Fruit fly (Drosophila melanogaster) whole organism, prepupa: Measurements from ENCODE around the gene Cys.

Experiments used
- Blimp-1 ChIP-seq: fragments of 200-800 bp; sonication (Bioruptor generic); optimal IDR thresholded peaks from 3 replicates; lab custom pipeline; 2017; ENCODE audit warnings: missing biosample characterization, missing genetic modification characterization, mild to moderate bottlenecking, moderate library complexity, missing genetic modification reagents
- CG10631 ChIP-seq: fragments of 200-800 bp; sonication (Bioruptor generic); optimal IDR thresholded peaks from 2 replicates; lab custom pipeline; 2016; ENCODE audit warnings: missing biosample characterization, missing genetic modification characterization
- CG11294 ChIP-seq: fragments of 200-800 bp; sonication (Bioruptor generic); IDR thresholded peaks from 2 replicates; pipeline ENCODE4 v1.3.6; 2022; ENCODE audit warnings: missing biosample characterization, missing genetic modification characterization
- CG11762 ChIP-seq: fragments of 200-800 bp; sonication (Bioruptor generic); optimal IDR thresholded peaks from 3 replicates; lab custom pipeline; 2016; ENCODE audit warnings: missing biosample characterization, missing genetic modification characterization; ENCODE audit not compliant: insufficient read depth
- CG11902 ChIP-seq: fragments of 200-800 bp; sonication (Bioruptor generic); optimal IDR thresholded peaks from 3 replicates; lab custom pipeline; 2016; ENCODE audit warnings: missing biosample characterization, missing genetic modification characterization
- CG15336 ChIP-seq: fragments of 200-800 bp; sonication (Bioruptor generic); IDR thresholded peaks from 2 replicates; pipeline ENCODE4 v1.3.6; 2022; ENCODE audit warnings: missing biosample characterization, missing genetic modification characterization
- CG1621 ChIP-seq: fragments of 200-800 bp; sonication (Bioruptor generic); optimal IDR thresholded peaks from 3 replicates; lab custom pipeline; 2018; ENCODE audit warnings: missing biosample characterization, mild to moderate bottlenecking, missing genetic modification characterization
- CG3032 ChIP-seq: fragments of 200-800 bp; optimal IDR thresholded peaks from 2 replicates; lab custom pipeline; 2019; ENCODE audit warnings: missing biosample characterization, mild to moderate bottlenecking, missing genetic modification characterization, moderate library complexity
- CG32006 ChIP-seq: fragments of 200-800 bp; sonication (Bioruptor generic); optimal IDR thresholded peaks from 3 replicates; lab custom pipeline; 2017; ENCODE audit warnings: missing biosample characterization, mild to moderate bottlenecking, missing genetic modification characterization
- CG34406 ChIP-seq: fragments of 200-800 bp; sonication (Bioruptor generic); optimal IDR thresholded peaks from 3 replicates; lab custom pipeline; 2016; ENCODE audit warnings: missing biosample characterization, missing genetic modification characterization
- CG3919 ChIP-seq: fragments of 200-800 bp; sonication (Bioruptor generic); optimal IDR thresholded peaks from 3 replicates; lab custom pipeline; 2016; ENCODE audit warnings: missing biosample characterization, missing genetic modification characterization
- CG4318 ChIP-seq: fragments of 200-800 bp; sonication (Bioruptor generic); optimal IDR thresholded peaks from 3 replicates; lab custom pipeline; 2017; ENCODE audit warnings: missing biosample characterization, mild to moderate bottlenecking, missing genetic modification characterization
- CG6163 ChIP-seq: fragments of 200-800 bp; sonication (Bioruptor generic); IDR thresholded peaks from 3 replicates; pipeline ENCODE4 v1.3.6; 2022; ENCODE audit warnings: missing biosample characterization, missing genetic modification characterization
- CG6276 ChIP-seq: fragments of 200-800 bp; sonication (Bioruptor generic); optimal IDR thresholded peaks from 2 replicates; lab custom pipeline; 2017; ENCODE audit warnings: missing biosample characterization, mild to moderate bottlenecking, missing genetic modification characterization
- CG6854 ChIP-seq: fragments of 200-800 bp; sonication (Bioruptor generic); optimal IDR thresholded peaks from 2 replicates; lab custom pipeline; 2017; ENCODE audit warnings: missing biosample characterization, mild to moderate bottlenecking, missing genetic modification characterization
- CG8119 ChIP-seq: fragments of 200-800 bp; sonication (Bioruptor generic); IDR thresholded peaks from 3 replicates; pipeline ENCODE4 v1.3.6; 2022; ENCODE audit warnings: missing biosample characterization, missing genetic modification characterization
- CG8632 ChIP-seq: fragments of 200-800 bp; sonication (Bioruptor generic); optimal IDR thresholded peaks from 3 replicates; lab custom pipeline; 2016; ENCODE audit warnings: missing biosample characterization, missing genetic modification characterization
- Eip75B ChIP-seq: fragments of 200-800 bp; sonication (Bioruptor generic); optimal IDR thresholded peaks from 3 replicates; lab custom pipeline; 2016; ENCODE audit warnings: missing biosample characterization, missing genetic modification characterization
- Eip78C ChIP-seq: fragments of 200-800 bp; sonication (Bioruptor generic); peaks from one replicate; lab custom pipeline; 2016; ENCODE audit warnings: missing biosample characterization, missing genetic modification characterization
- Eip93F ChIP-seq: fragments of 200-800 bp; sonication (Bioruptor generic); optimal IDR thresholded peaks from 2 replicates; lab custom pipeline; 2016; ENCODE audit warnings: missing biosample characterization, mild to moderate bottlenecking, missing genetic modification characterization
- Gug ChIP-seq: fragments of 200-800 bp; sonication (Bioruptor generic); IDR thresholded peaks from 2 replicates; pipeline ENCODE4 v1.3.6; 2022; ENCODE audit warnings: missing biosample characterization, missing genetic modification characterization
- Hr39 ChIP-seq: fragments of 200-800 bp; sonication (Bioruptor generic); optimal IDR thresholded peaks from 2 replicates; lab custom pipeline; 2016; ENCODE audit warnings: missing biosample characterization, missing genetic modification characterization
- Hr4 ChIP-seq: fragments of 200-800 bp; sonication (Bioruptor generic); optimal IDR thresholded peaks from 3 replicates; lab custom pipeline; 2016; ENCODE audit warnings: missing biosample characterization, missing genetic modification characterization
- Smox ChIP-seq: fragments of 200-800 bp; sonication (Bioruptor generic); optimal IDR thresholded peaks from 3 replicates; lab custom pipeline; 2016; ENCODE audit warnings: missing biosample characterization, missing genetic modification characterization
- Sox102F ChIP-seq: fragments of 200-800 bp; sonication (Bioruptor generic); optimal IDR thresholded peaks from 2 replicates; lab custom pipeline; 2016; ENCODE audit warnings: missing biosample characterization, mild to moderate bottlenecking, missing genetic modification characterization
- Sox15 ChIP-seq: fragments of 200-800 bp; sonication (Bioruptor generic); optimal IDR thresholded peaks from 3 replicates; lab custom pipeline; 2016; ENCODE audit warnings: missing biosample characterization, missing genetic modification characterization
- achi ChIP-seq: fragments of 200-800 bp; sonication (Bioruptor generic); optimal IDR thresholded peaks from 3 replicates; lab custom pipeline; 2016; ENCODE audit warnings: missing biosample characterization, missing genetic modification characterization
- acj6 ChIP-seq: fragments of 200-800 bp; sonication (Bioruptor generic); optimal IDR thresholded peaks from 3 replicates; lab custom pipeline; 2016; ENCODE audit warnings: missing biosample characterization, missing genetic modification characterization
- cyc ChIP-seq: fragments of 200-800 bp; sonication (Bioruptor generic); optimal IDR thresholded peaks from 3 replicates; lab custom pipeline; 2016; ENCODE audit warnings: missing biosample characterization, missing genetic modification characterization
- dac ChIP-seq: fragments of 200-800 bp; sonication (Bioruptor generic); optimal IDR thresholded peaks from 2 replicates; lab custom pipeline; 2017; ENCODE audit warnings: missing biosample characterization, mild to moderate bottlenecking, missing genetic modification characterization
- fd85E ChIP-seq: fragments of 200-800 bp; sonication (Bioruptor generic); optimal IDR thresholded peaks from 3 replicates; lab custom pipeline; 2016; ENCODE audit warnings: missing biosample characterization, missing genetic modification characterization
- fkh ChIP-seq: fragments of 200-800 bp; sonication (Bioruptor generic); optimal IDR thresholded peaks from 3 replicates; lab custom pipeline; 2017; ENCODE audit warnings: missing biosample characterization, mild to moderate bottlenecking, missing genetic modification characterization, moderate library complexity
- lz ChIP-seq: fragments of 200-800 bp; sonication (Bioruptor generic); optimal IDR thresholded peaks from 3 replicates; lab custom pipeline; 2016; ENCODE audit warnings: missing biosample characterization, missing genetic modification characterization
- net ChIP-seq: fragments of 200-800 bp; sonication (Bioruptor generic); optimal IDR thresholded peaks from 3 replicates; lab custom pipeline; 2016; ENCODE audit warnings: missing biosample characterization, missing genetic modification characterization
- pdm3 ChIP-seq: fragments of 200-800 bp; sonication (Bioruptor generic); optimal IDR thresholded peaks from 3 replicates; lab custom pipeline; 2016; ENCODE audit warnings: missing biosample characterization, missing genetic modification characterization
- ss ChIP-seq, 2 experiments: fragments of 200-800 bp; sonication (Bioruptor generic); optimal IDR thresholded peaks; 2 replicates in 1 of 2; 3 replicates in 1 of 2; lab custom pipeline; 2017 to 2018; ENCODE audit warnings: mild to moderate bottlenecking in 2 of 2, missing biosample characterization in 2 of 2, missing genetic modification characterization in 2 of 2, moderate library complexity in 1 of 2
- svp ChIP-seq: fragments of 200-800 bp; sonication (Bioruptor generic); peaks from one replicate; lab custom pipeline; 2016; ENCODE audit warnings: missing biosample characterization, missing genetic modification characterization
- vri ChIP-seq: fragments of 200-800 bp; sonication (Bioruptor generic); optimal IDR thresholded peaks from 3 replicates; lab custom pipeline; 2016; ENCODE audit warnings: missing biosample characterization, mild to moderate bottlenecking, missing genetic modification characterization

Gene Cys

DNA sequence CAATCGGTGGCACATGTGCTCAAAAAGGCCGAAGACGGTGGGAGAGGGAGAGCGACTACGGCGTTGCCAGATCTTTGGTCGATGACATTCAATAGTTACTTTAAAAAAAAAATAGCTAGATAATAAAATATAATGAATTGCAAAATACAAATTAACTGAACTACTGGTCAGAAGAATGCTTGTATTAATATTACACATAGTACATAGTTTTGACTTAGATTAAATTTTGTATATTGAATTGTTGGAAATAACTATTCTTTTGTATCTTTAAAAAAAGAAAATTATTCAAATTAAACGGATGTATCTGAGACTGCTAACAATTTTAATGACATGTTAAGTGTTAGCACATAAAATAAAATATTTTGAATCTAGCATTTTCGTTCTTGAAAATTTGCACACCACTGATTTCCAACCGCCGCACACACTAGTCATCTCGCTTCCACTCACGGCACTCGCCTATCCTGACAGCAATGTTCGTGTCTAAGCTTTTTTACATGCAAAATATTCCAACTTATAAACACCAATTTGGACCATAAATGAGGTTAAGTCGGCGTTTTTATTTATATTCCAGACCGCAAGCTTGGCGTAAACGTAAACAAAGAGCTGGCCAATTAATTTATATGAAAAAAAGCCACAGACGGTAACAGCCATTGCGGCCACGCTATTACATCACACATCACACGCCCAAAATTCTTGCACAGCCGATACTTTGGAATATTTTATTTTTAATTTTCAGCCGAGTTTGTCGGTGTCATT is 5.7 kb upstream of the Cys start (continued):
- TF ChIP-seq CG6276 (peak; percentile 52), Sox102F (GFP tag; lab: Kevin White, UChicago) (peak; percentile 30), lz (GFP tag; lab: Kevin White, UChicago) (peak; percentile 78), Gug (GFP tag; lab: Robert Waterston, UW) (no peak), CG4318 (GFP tag; lab: Kevin White, UChicago) (peak; percentile 65), Smox (GFP tag; lab: Kevin White, UChicago) (peak; percentile 76), Blimp-1 (GFP tag; lab: Kevin White, UChicago) (peak; percentile 30), CG10631 (GFP tag; lab: Kevin White, UChicago) (peak; percentile 82), Sox15 (GFP tag; lab: Kevin White, UChicago) (peak; percentile 58), vri (GFP tag; lab: Kevin White, UChicago) (peak; percentile 83), CG1621 (tag; lab: Kevin White, UChicago) (peak; percentile 17), fd85E (GFP tag; lab: Kevin White, UChicago) (no peak), CG3032 (tag; lab: Kevin White, UChicago) (peak; percentile 59), Eip75B (GFP tag; lab: Kevin White, UChicago) (peak; percentile 67), CG3919 (GFP tag; lab: Kevin White, UChicago) (peak; percentile 65), CG11762 (GFP tag; lab: Kevin White, UChicago) (peak; percentile 56), Hr39 (GFP tag; lab: Kevin White, UChicago) (peak; percentile 63), CG11294 (GFP tag; lab: Robert Waterston, UW) (peak; percentile 40; the same call in 1 of the 2 replicates), cyc (GFP tag; lab: Kevin White, UChicago) (peak; percentile 68), CG8632 (GFP tag; lab: Kevin White, UChicago) (peak; percentile 59), pdm3 (peak; percentile 67), ss (GFP tag; optimal IDR thresholded peaks at IDR 0.05; lab: Kevin White, UChicago) (peak in 1 of 2 experiments; percentile 64), achi (peak; percentile 77)

dm6 chr3R:14568501-14569137 is 825 bp downstream of the Cys start, which contains the start of gene CG8066:
Gene CG8066 (minus strand): TSS chr3R:14568847.
- TF ChIP-seq svp (GFP tag; lab: Kevin White, UChicago): peak; percentile 72
- TF ChIP-seq Eip78C (GFP tag; lab: Kevin White, UChicago): peak; percentile 71
- TF ChIP-seq CG6163: 0 out of 3 replicates have a peak, but pooled peaks have one; percentile 10
- no peak for TF ChIP-seq dac
- peak; percentile 1 for TF ChIP-seq acj6
- peak; percentile 93 for TF ChIP-seq fkh (GFP tag; lab: Kevin White, UChicago)
- TF ChIP-seq CG6854 (GFP tag; lab: Kevin White, UChicago): no peak
- peak in 1 of 2 experiments; percentile 7 for TF ChIP-seq ss (GFP tag; optimal IDR thresholded peaks at IDR 0.05; lab: Kevin White, UChicago)
- TF ChIP-seq CG32006 (GFP tag; lab: Kevin White, UChicago): peak; percentile 21
- peak; percentile 48 for TF ChIP-seq achi
- peak; percentile 12 for TF ChIP-seq Sox102F (GFP tag; lab: Kevin White, UChicago)
- TF ChIP-seq CG11762 (GFP tag; lab: Kevin White, UChicago): no peak
- peak; percentile 9 for TF ChIP-seq CG34406
- peak; percentile 9 for TF ChIP-seq CG3919 (GFP tag; lab: Kevin White, UChicago)
- peak; percentile 20 for TF ChIP-seq Hr4 (GFP tag; lab: Kevin White, UChicago)
- peak; percentile 39; the same call in 1 of the 2 replicates for TF ChIP-seq CG15336
- peak; percentile 11 for TF ChIP-seq net (GFP tag; lab: Kevin White, UChicago)
- TF ChIP-seq vri (GFP tag; lab: Kevin White, UChicago): peak; percentile 22
- TF ChIP-seq CG11902 (GFP tag; lab: Kevin White, UChicago): no peak
- no peak for TF ChIP-seq fd85E (GFP tag; lab: Kevin White, UChicago)
- TF ChIP-seq Eip93F (GFP tag; lab: Kevin White, UChicago): no peak
- TF ChIP-seq CG10631 (GFP tag; lab: Kevin White, UChicago): peak; percentile 1
- TF ChIP-seq CG8119 (GFP tag; lab: Robert Waterston, UW): peak; percentile 48; the same call in 2 of the 3 replicates
- no peak for TF ChIP-seq Sox15 (GFP tag; lab: Kevin White, UChicago)
